Fruit fly (Drosophila melanogaster) whole organism, prepupa: ENCODE measurements around the gene CG10555.

Source experiments
- Blimp-1 ChIP-seq: fragments of 200-800 bp; sonication (Bioruptor generic); optimal IDR thresholded peaks from 3 replicates; lab custom pipeline; 2017; ENCODE audit warnings: missing biosample characterization, missing genetic modification characterization, mild to moderate bottlenecking, moderate library complexity, missing genetic modification reagents
- CG11762 ChIP-seq: fragments of 200-800 bp; sonication (Bioruptor generic); optimal IDR thresholded peaks from 3 replicates; lab custom pipeline; 2016; ENCODE audit warnings: missing biosample characterization, missing genetic modification characterization; ENCODE audit not compliant: insufficient read depth
- CG3032 ChIP-seq: fragments of 200-800 bp; optimal IDR thresholded peaks from 2 replicates; lab custom pipeline; 2019; ENCODE audit warnings: missing biosample characterization, mild to moderate bottlenecking, missing genetic modification characterization, moderate library complexity
- CG34406 ChIP-seq: fragments of 200-800 bp; sonication (Bioruptor generic); optimal IDR thresholded peaks from 3 replicates; lab custom pipeline; 2016; ENCODE audit warnings: missing biosample characterization, missing genetic modification characterization
- CG3919 ChIP-seq: fragments of 200-800 bp; sonication (Bioruptor generic); optimal IDR thresholded peaks from 3 replicates; lab custom pipeline; 2016; ENCODE audit warnings: missing biosample characterization, missing genetic modification characterization
- CG8319 ChIP-seq: fragments of 200-800 bp; sonication (Bioruptor generic); optimal IDR thresholded peaks from 3 replicates; lab custom pipeline; 2016; ENCODE audit warnings: missing biosample characterization, missing genetic modification characterization
- Eip75B ChIP-seq: fragments of 200-800 bp; sonication (Bioruptor generic); optimal IDR thresholded peaks from 3 replicates; lab custom pipeline; 2016; ENCODE audit warnings: missing biosample characterization, missing genetic modification characterization
- pdm3 ChIP-seq: fragments of 200-800 bp; sonication (Bioruptor generic); optimal IDR thresholded peaks from 3 replicates; lab custom pipeline; 2016; ENCODE audit warnings: missing biosample characterization, missing genetic modification characterization
- salr ChIP-seq, 2 experiments: fragments of 200-800 bp; sonication (Bioruptor generic); optimal IDR thresholded peaks; 3 replicates each; lab custom pipeline; 2016 to 2018; ENCODE audit warnings: missing biosample characterization in 2 of 2, missing genetic modification characterization in 2 of 2, mild to moderate bottlenecking in 1 of 2
- svp ChIP-seq: fragments of 200-800 bp; sonication (Bioruptor generic); peaks from one replicate; lab custom pipeline; 2016; ENCODE audit warnings: missing biosample characterization, missing genetic modification characterization

- no peak for TF ChIP-seq pdm3 (GFP tag; lab: Kevin White, UChicago)
- no peak for TF ChIP-seq CG11762 (GFP tag; lab: Kevin White, UChicago)
- no peak for TF ChIP-seq CG8319 (GFP tag; lab: Kevin White, UChicago)
- TF ChIP-seq CG3032 (tag; lab: Kevin White, UChicago) = no peak
- no peak for TF ChIP-seq Blimp-1 (GFP tag; lab: Kevin White, UChicago)
- no peak for TF ChIP-seq CG3919 (GFP tag; lab: Kevin White, UChicago)
- TF ChIP-seq CG34406 (GFP tag; lab: Kevin White, UChicago) = no peak
- no peak for TF ChIP-seq Eip75B
- no peak for TF ChIP-seq svp (GFP tag; lab: Kevin White, UChicago)
- no peak for TF ChIP-seq salr (GFP tag; optimal IDR thresholded peaks at IDR 0.05; lab: Kevin White, UChicago)
Measured at dm6 chrX:8444883-8445572, 46.3 kb downstream of the CG10555 start.
